Worm (Caenorhabditis elegans) whole organism, L1 larva: ENCODE results near the gene zmp-3.

Experiments used
- C34B4.2 ChIP-seq: sonication (generic microtip); optimal IDR thresholded peaks from 2 replicates; lab custom pipeline; 2017; ENCODE audit warnings: mild to moderate bottlenecking, missing genetic modification characterization, missing compliant biosample characterization
- ama-1 ChIP-seq: fragments of 150-350 bp; optimal IDR thresholded peaks from 2 replicates; lab custom pipeline; 2014
- blmp-1 ChIP-seq: fragments of 150-350 bp; optimal IDR thresholded peaks from 2 replicates; lab custom pipeline; 2014; ENCODE audit warnings: missing biosample characterization, missing genetic modification characterization
- ceh-63 ChIP-seq: fragments of 200-800 bp; sonication (Bioruptor generic); optimal IDR thresholded peaks from 2 replicates; lab custom pipeline; 2018; ENCODE audit warnings: mild to moderate bottlenecking, missing genetic modification characterization, missing compliant biosample characterization
- ceh-8 ChIP-seq: fragments of 200-800 bp; sonication (Bioruptor generic); optimal IDR thresholded peaks from 2 replicates; lab custom pipeline; 2018; ENCODE audit warnings: mild to moderate bottlenecking, missing genetic modification characterization, moderate library complexity, missing compliant biosample characterization
- ceh-88 ChIP-seq: fragments of 200-800 bp; sonication (Bioruptor generic); IDR thresholded peaks from 2 replicates; pipeline ENCODE4 v1.3.6; 2022; ENCODE audit warnings: missing genetic modification characterization, missing compliant biosample characterization
- ceh-90 ChIP-seq: sonication (generic microtip); optimal IDR thresholded peaks from 2 replicates; lab custom pipeline; 2016; ENCODE audit warnings: missing genetic modification characterization, missing compliant biosample characterization
- dpl-1 ChIP-seq, 3 experiments: fragments of 150-350 bp in 2 of 3; sonication (generic microtip) in 1 of 3; optimal IDR thresholded peaks; 2 replicates each; lab custom pipeline; 2014 to 2017; ENCODE audit warnings: missing biosample characterization in 3 of 3, missing genetic modification characterization in 3 of 3, missing genetic modification reagents in 3 of 3
- dsc-1 ChIP-seq: sonication (generic microtip); optimal IDR thresholded peaks from 2 replicates; lab custom pipeline; 2016; ENCODE audit warnings: mild to moderate bottlenecking, missing genetic modification characterization, missing compliant biosample characterization
- egl-13 ChIP-seq: sonication (generic microtip); optimal IDR thresholded peaks from 2 replicates; lab custom pipeline; 2016; ENCODE audit warnings: missing genotype, missing genetic modification reagents, missing genetic modification characterization, missing compliant biosample characterization
- fkh-4 ChIP-seq: sonication (generic microtip); optimal IDR thresholded peaks from 2 replicates; lab custom pipeline; 2016; ENCODE audit warnings: missing compliant biosample characterization, missing genetic modification characterization, borderline replicate concordance
- fkh-8 ChIP-seq: sonication (generic microtip); optimal IDR thresholded peaks from 2 replicates; lab custom pipeline; 2016; ENCODE audit warnings: mild to moderate bottlenecking, missing genetic modification characterization, missing compliant biosample characterization
- hlh-17 ChIP-seq: fragments of 200-800 bp; sonication (Bioruptor generic); optimal IDR thresholded peaks from 2 replicates; lab custom pipeline; 2018; ENCODE audit warnings: missing genetic modification characterization, mild to moderate bottlenecking, missing compliant biosample characterization, moderate library complexity, borderline replicate concordance
- jun-1 ChIP-seq: fragments of 150-350 bp; optimal IDR thresholded peaks from 2 replicates; lab custom pipeline; 2014; ENCODE audit warnings: missing biosample characterization, missing genetic modification reagents, missing genetic modification characterization
- lin-35 ChIP-seq, 2 experiments: fragments of 150-350 bp; optimal IDR thresholded peaks; 2 replicates each; lab custom pipeline; 2014; ENCODE audit warnings: missing biosample characterization in 2 of 2, missing genetic modification characterization in 2 of 2, missing genetic modification reagents in 2 of 2
- lin-39 ChIP-seq: fragments of 150-350 bp; optimal IDR thresholded peaks from 2 replicates; lab custom pipeline; 2014; ENCODE audit warnings: missing biosample characterization, missing genetic modification reagents, missing genetic modification characterization
- mef-2 ChIP-seq: fragments of 150-350 bp; optimal IDR thresholded peaks from 2 replicates; lab custom pipeline; 2014; ENCODE audit warnings: missing biosample characterization, missing genetic modification characterization
- nhr-19 ChIP-seq: fragments of 200-800 bp; sonication (Bioruptor generic); conservative IDR thresholded peaks from 2 replicates; pipeline ENCODE4 v1.3.6; 2022; ENCODE audit warnings: missing genetic modification characterization, missing compliant biosample characterization
- nhr-20 ChIP-seq: sonication (generic microtip); optimal IDR thresholded peaks from 2 replicates; lab custom pipeline; 2016; ENCODE audit warnings: mild to moderate bottlenecking, missing genetic modification characterization, missing compliant biosample characterization
- nhr-237 ChIP-seq: fragments of 150-350 bp; optimal IDR thresholded peaks from 2 replicates; lab custom pipeline; 2014; ENCODE audit warnings: missing biosample characterization, missing genetic modification characterization
- nhr-28 ChIP-seq: fragments of 150-350 bp; optimal IDR thresholded peaks from 2 replicates; lab custom pipeline; 2014; ENCODE audit warnings: missing biosample characterization, missing genetic modification characterization
- nhr-77 ChIP-seq: fragments of 150-350 bp; optimal IDR thresholded peaks from 2 replicates; lab custom pipeline; 2014; ENCODE audit warnings: missing biosample characterization, missing genetic modification characterization
- nhr-84 ChIP-seq: sonication (generic microtip); optimal IDR thresholded peaks from 2 replicates; lab custom pipeline; 2017; ENCODE audit warnings: missing biosample characterization, missing genetic modification characterization
- nhr-85 ChIP-seq: sonication (generic microtip); peaks from one replicate; lab custom pipeline; 2016; ENCODE audit warnings: missing genetic modification characterization, inconsistent platforms, missing compliant biosample characterization
- nhr-90 ChIP-seq: sonication (generic microtip); optimal IDR thresholded peaks from 2 replicates; lab custom pipeline; 2016; ENCODE audit warnings: mild to moderate bottlenecking, missing genetic modification characterization, missing compliant biosample characterization; ENCODE audit not compliant: poor library complexity
- pag-3 ChIP-seq: sonication (generic microtip); optimal IDR thresholded peaks from 2 replicates; lab custom pipeline; 2017; ENCODE audit warnings: missing genetic modification characterization, mild to moderate bottlenecking, missing compliant biosample characterization, antibody characterized with exemption, borderline replicate concordance; ENCODE audit not compliant: insufficient read depth
- pqm-1 ChIP-seq: sonication (generic microtip); optimal IDR thresholded peaks from 3 replicates; lab custom pipeline; 2017; ENCODE audit warnings: missing biosample characterization, missing genetic modification characterization
- skn-1 ChIP-seq: fragments of 150-350 bp; optimal IDR thresholded peaks from 2 replicates; lab custom pipeline; 2014; ENCODE audit warnings: missing biosample characterization, missing genetic modification characterization
- sptf-1 ChIP-seq: fragments of 150-350 bp; optimal IDR thresholded peaks from 2 replicates; lab custom pipeline; 2014; ENCODE audit warnings: missing biosample characterization, missing genetic modification characterization
- sup-37 ChIP-seq: fragments of 200-800 bp; sonication (Bioruptor generic); optimal IDR thresholded peaks from 2 replicates; lab custom pipeline; 2018; ENCODE audit warnings: mild to moderate bottlenecking, missing genetic modification characterization, missing compliant biosample characterization
- swsn-7 ChIP-seq: sonication (generic microtip); optimal IDR thresholded peaks from 2 replicates; lab custom pipeline; 2016; ENCODE audit warnings: missing genetic modification characterization, missing compliant biosample characterization
- tlp-1 ChIP-seq: fragments of 150-350 bp; optimal IDR thresholded peaks from 2 replicates; lab custom pipeline; 2014; ENCODE audit warnings: missing biosample characterization, missing genetic modification characterization
- unc-30 ChIP-seq: sonication (generic microtip); optimal IDR thresholded peaks from 2 replicates; lab custom pipeline; 2017; ENCODE audit warnings: missing biosample characterization, missing genetic modification characterization
- unc-86 ChIP-seq: sonication (generic microtip); optimal IDR thresholded peaks from 2 replicates; lab custom pipeline; 2016; ENCODE audit warnings: missing genetic modification characterization, missing compliant biosample characterization
- unc-98 ChIP-seq: fragments of 200-800 bp; sonication (Bioruptor generic); IDR thresholded peaks from 2 replicates; pipeline ENCODE4 v1.3.6; 2022; ENCODE audit warnings: missing genetic modification characterization, missing compliant biosample characterization
- xbp-1 ChIP-seq: sonication (generic microtip); optimal IDR thresholded peaks from 2 replicates; lab custom pipeline; 2016; ENCODE audit warnings: missing genetic modification characterization, missing compliant biosample characterization
- zip-4 ChIP-seq: fragments of 200-800 bp; sonication (Bioruptor generic); optimal IDR thresholded peaks from 2 replicates; lab custom pipeline; 2018; ENCODE audit warnings: mild to moderate bottlenecking, missing genetic modification characterization, moderate library complexity, missing compliant biosample characterization

The zmp-3 gene

ce11 chrV:2871754-2872504, 37.5 kb downstream of the zmp-3 start:
- TF ChIP-seq ceh-90 (tag; lab: Kevin White, UChicago) (no peak), xbp-1 (tag; lab: Kevin White, UChicago) (no peak), nhr-85 (no peak), lin-39 (no peak), swsn-7 (tag; lab: Kevin White, UChicago) (no peak), nhr-19 (GFP tag; lab: Robert Waterston, UW) (no peak), blmp-1 (tag; lab: Kevin White, UChicago) (no peak), dsc-1 (tag; lab: Kevin White, UChicago) (no peak), ama-1 (lab: Kevin White, UChicago) (no peak), skn-1 (tag; lab: Kevin White, UChicago) (no peak), unc-98 (GFP tag; lab: Robert Waterston, UW) (no peak), mef-2 (tag; lab: Kevin White, UChicago) (no peak), pag-3 (tag; lab: Kevin White, UChicago) (no peak), nhr-90 (tag; lab: Kevin White, UChicago) (no peak), nhr-77 (tag; lab: Kevin White, UChicago) (no peak)

- TF ChIP-seq tlp-1 (tag; lab: Kevin White, UChicago) (no peak), C34B4.2 (tag; lab: Kevin White, UChicago) (no peak), sup-37 (no peak), ceh-8 (GFP tag; lab: Kevin White, UChicago) (no peak), sptf-1 (no peak), nhr-20 (tag; lab: Kevin White, UChicago) (no peak)
- TF ChIP-seq, all 84 proteins: peak for 0
Observed at ce11 chrV:2870127-2870526, 39.3 kb downstream of the zmp-3 start, which contains the start of gene srh-243. TSS of gene srh-243 (plus strand) at chrV:2870427.

ce11 chrV:2869503-2869902, 39.9 kb downstream of the zmp-3 start, which contains the start of gene srh-241:
TSS of gene srh-241 (minus strand) at chrV:2869603.
- TF ChIP-seq ceh-88, result no peak
- no peak for TF ChIP-seq egl-13 (tag; lab: Kevin White, UChicago)
- TF ChIP-seq hlh-17 (GFP tag; lab: Kevin White, UChicago), result no peak
- no peak for TF ChIP-seq ceh-63
- no peak for TF ChIP-seq unc-30 (tag; lab: Kevin White, UChicago)
- TF ChIP-seq dpl-1 (GFP tag; optimal IDR thresholded peaks at IDR 0.05; lab: Kevin White, UChicago), result no peak
- TF ChIP-seq xbp-1 (tag; lab: Kevin White, UChicago), result no peak
- no peak for TF ChIP-seq lin-35 (GFP tag; optimal IDR thresholded peaks at IDR 0.05; lab: Kevin White, UChicago)
- TF ChIP-seq nhr-84 (tag; lab: Kevin White, UChicago), result no peak
- no peak for TF ChIP-seq zip-4 (GFP tag; lab: Kevin White, UChicago)
- no peak for TF ChIP-seq nhr-28 (tag; lab: Kevin White, UChicago)
- TF ChIP-seq unc-86 (tag; lab: Kevin White, UChicago), result no peak
- TF ChIP-seq jun-1, result no peak
- no peak for TF ChIP-seq ceh-8 (GFP tag; lab: Kevin White, UChicago)
- TF ChIP-seq dsc-1 (tag; lab: Kevin White, UChicago), result no peak
- no peak for TF ChIP-seq pqm-1
- no peak for TF ChIP-seq fkh-4 (tag; lab: Kevin White, UChicago)
- TF ChIP-seq, all 84 proteins: peak for 0

- TF ChIP-seq nhr-237 (tag; lab: Kevin White, UChicago) (no peak), fkh-8 (peak; percentile 58)
- TF ChIP-seq, all 84 proteins: peak for 1
Observed at ce11 chrV:2864899-2865298, 44.5 kb downstream of the zmp-3 start, which contains the start of gene srh-240. TSS of gene srh-240 (plus strand) at chrV:2865199.
